Worm (Caenorhabditis elegans): Measurements from ENCODE around the gene ZK899.7.

ZK899.7 gene

DNA sequence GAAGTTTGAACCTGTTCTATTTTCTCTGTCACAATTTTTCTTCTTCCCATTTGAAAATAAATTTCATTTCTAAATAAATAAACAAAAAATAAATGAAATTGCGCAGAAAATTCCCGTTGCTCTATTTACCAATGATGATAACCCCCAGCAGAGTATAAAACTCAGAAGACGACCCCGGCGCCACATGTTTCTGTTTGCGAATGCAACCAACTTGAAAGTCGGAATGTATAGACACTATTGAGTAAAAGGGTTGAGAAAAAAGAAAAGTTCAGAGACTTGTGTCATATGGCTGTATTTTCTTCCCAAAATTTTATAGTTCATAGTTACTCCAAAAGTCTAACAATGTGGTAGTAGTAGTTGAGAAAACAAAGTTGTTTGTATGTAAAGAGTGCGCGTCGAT, 37.6 kb downstream of the ZK899.7 start:
- TF ChIP-seq ets-7 (tag; optimal IDR thresholded peaks at IDR 0.05), result no peak
- TF ChIP-seq ama-1 (optimal IDR thresholded peaks at IDR 0.05), result no peak
- no peak for TF ChIP-seq ceh-13 (GFP tag; optimal IDR thresholded peaks at IDR 0.05)
- no peak for TF ChIP-seq aly-1 (tag; optimal IDR thresholded peaks at IDR 0.05)
- no peak for TF ChIP-seq hmbx-1 (tag; optimal IDR thresholded peaks at IDR 0.05)
- no peak for TF ChIP-seq tbx-11 (GFP tag; IDR thresholded peaks at IDR 0.05)
- no peak for TF ChIP-seq pes-1 (GFP tag; IDR thresholded peaks at IDR 0.05)
- TF ChIP-seq scrt-1 (GFP tag; IDR thresholded peaks at IDR 0.05), result no peak
- TF ChIP-seq flt-1 (GFP tag; IDR thresholded peaks at IDR 0.05), result no peak
- TF ChIP-seq ceh-36 (tag; optimal IDR thresholded peaks at IDR 0.05), result no peak
- TF ChIP-seq tbx-37 (GFP tag; conservative IDR thresholded peaks at IDR 0.05), result no peak
- no peak for TF ChIP-seq F13C5.2 (tag; optimal IDR thresholded peaks at IDR 0.05)
- no peak for TF ChIP-seq hnd-1 (tag; optimal IDR thresholded peaks at IDR 0.05)
- TF ChIP-seq tra-4 (tag; optimal IDR thresholded peaks at IDR 0.05), result no peak
- no peak for TF ChIP-seq B0310.2 (tag; optimal IDR thresholded peaks at IDR 0.05)
- TF ChIP-seq sea-1 (GFP tag; conservative IDR thresholded peaks at IDR 0.05), result no peak
- TF ChIP-seq hmg-4 (GFP tag; optimal IDR thresholded peaks at IDR 0.05), result no peak

DNA sequence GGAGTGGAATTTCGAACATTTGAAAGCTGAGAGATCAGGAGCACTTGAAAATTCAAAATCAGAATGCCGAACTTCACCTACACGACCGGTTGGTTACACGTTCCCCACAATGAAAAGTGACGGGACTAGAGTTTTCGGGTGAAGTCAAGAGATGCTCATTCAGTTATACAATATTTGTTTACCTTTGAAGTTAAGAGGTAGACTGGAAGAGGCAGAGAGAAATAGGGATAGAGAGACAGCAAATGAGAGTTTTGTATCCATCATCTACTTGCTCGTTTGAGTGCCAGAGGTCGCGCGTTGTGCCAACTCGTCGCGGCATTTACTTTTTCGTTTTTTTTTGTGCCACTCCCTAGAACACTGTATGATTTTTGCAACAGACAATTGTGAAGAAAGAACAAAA, 38.5 kb downstream of the ZK899.7 start:
- TF ChIP-seq hnd-1 (tag; optimal IDR thresholded peaks at IDR 0.05) (no peak), tra-4 (tag; optimal IDR thresholded peaks at IDR 0.05) (no peak), tbx-11 (GFP tag; IDR thresholded peaks at IDR 0.05) (no peak), ceh-13 (GFP tag; optimal IDR thresholded peaks at IDR 0.05) (no peak), flt-1 (GFP tag; IDR thresholded peaks at IDR 0.05) (no peak)

DNA sequence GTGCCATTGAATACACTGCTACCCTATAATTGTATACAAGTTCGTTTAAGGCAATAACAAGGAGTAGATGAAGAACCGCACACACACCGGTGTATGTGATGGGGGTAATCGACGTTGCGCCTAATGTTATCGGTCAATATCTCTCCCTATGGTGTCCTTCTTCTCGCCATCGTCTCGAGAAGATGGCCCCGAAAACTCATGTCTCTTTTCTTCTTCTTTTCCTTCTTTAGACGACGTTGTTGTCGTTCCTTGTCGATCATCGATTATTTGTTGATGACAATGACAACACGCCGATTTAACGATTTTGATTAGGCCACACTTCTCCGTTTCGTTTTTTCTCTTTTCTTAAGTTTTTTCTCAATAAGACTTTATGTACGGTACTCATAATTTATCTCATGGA, 40.1 kb downstream of the ZK899.7 start:
- TF ChIP-seq sea-1 (GFP tag; conservative IDR thresholded peaks at IDR 0.05) (no peak), hnd-1 (tag; optimal IDR thresholded peaks at IDR 0.05) (no peak), hmbx-1 (tag; optimal IDR thresholded peaks at IDR 0.05) (no peak), F13C5.2 (tag; optimal IDR thresholded peaks at IDR 0.05) (no peak), tbx-11 (GFP tag; IDR thresholded peaks at IDR 0.05) (no peak), B0310.2 (tag; optimal IDR thresholded peaks at IDR 0.05) (no peak)

DNA sequence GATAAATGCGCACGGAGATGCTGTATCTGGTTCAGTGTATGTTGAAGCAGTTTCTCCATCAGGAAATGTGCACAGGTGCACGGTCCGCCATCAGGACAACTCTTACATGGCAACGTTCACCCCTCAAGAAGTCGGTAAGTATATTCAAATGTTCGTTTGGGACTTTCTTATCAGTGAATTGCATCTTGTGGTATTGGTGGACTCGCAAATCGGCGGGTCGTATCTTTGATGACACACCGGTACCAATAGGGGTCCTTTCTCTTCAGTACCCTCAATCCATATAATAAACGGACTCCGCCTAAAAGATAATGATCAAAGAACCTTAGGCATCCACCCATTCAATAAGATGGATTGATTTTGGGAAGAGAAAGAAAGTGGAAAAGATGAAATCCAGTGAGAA, 43.3 kb downstream of the ZK899.7 start:
- no peak for TF ChIP-seq ceh-36 (tag; optimal IDR thresholded peaks at IDR 0.05)
- TF ChIP-seq tbx-37 (GFP tag; conservative IDR thresholded peaks at IDR 0.05), result no peak
- no peak for TF ChIP-seq hmbx-1 (tag; optimal IDR thresholded peaks at IDR 0.05)
- no peak for TF ChIP-seq ets-7 (tag; optimal IDR thresholded peaks at IDR 0.05)
- TF ChIP-seq hmg-4 (GFP tag; optimal IDR thresholded peaks at IDR 0.05), result no peak
- no peak for TF ChIP-seq scrt-1 (GFP tag; IDR thresholded peaks at IDR 0.05)
- no peak for TF ChIP-seq pes-1 (GFP tag; IDR thresholded peaks at IDR 0.05)
- TF ChIP-seq ama-1 (optimal IDR thresholded peaks at IDR 0.05), result no peak

DNA sequence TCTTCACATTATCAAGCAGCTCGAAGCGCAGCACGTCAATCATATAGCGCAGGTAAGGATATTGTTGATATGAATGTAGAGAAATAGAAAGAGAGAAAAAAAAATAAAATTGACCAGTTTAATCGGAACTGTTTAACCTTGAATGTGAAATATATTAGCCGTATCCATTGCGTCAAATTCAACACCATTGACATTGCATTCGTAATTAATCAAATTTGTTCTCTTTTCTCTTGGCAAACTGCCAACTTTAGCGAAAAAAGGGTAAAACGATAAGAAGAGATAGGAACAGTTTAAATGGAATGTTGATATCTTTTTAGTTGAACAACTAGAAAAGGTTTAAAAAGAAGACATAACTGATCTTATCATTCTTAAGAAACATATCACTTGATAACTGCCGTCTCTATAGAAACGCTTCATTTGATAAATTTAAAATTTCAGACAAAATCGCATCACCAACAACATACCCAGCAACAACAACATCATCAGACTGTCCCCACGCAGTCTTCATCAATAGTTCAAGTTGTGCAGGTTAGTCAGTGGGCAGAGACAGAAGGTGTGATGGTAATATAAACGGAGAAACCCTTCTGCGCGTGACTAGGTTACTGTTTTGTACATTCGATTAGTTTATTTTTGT, 45.5 kb downstream of the ZK899.7 start:
- TF ChIP-seq hmbx-1 (tag; optimal IDR thresholded peaks at IDR 0.05), result no peak
- TF ChIP-seq hnd-1 (tag; optimal IDR thresholded peaks at IDR 0.05), result no peak
- no peak for TF ChIP-seq scrt-1 (GFP tag; IDR thresholded peaks at IDR 0.05)
- no peak for TF ChIP-seq pes-1 (GFP tag; IDR thresholded peaks at IDR 0.05)
- no peak for TF ChIP-seq ets-7 (tag; optimal IDR thresholded peaks at IDR 0.05)
- no peak for TF ChIP-seq B0310.2 (tag; optimal IDR thresholded peaks at IDR 0.05)
- no peak for TF ChIP-seq ama-1 (optimal IDR thresholded peaks at IDR 0.05)
- TF ChIP-seq tbx-11 (GFP tag; IDR thresholded peaks at IDR 0.05), result no peak
- no peak for TF ChIP-seq tbx-37 (GFP tag; conservative IDR thresholded peaks at IDR 0.05)

DNA sequence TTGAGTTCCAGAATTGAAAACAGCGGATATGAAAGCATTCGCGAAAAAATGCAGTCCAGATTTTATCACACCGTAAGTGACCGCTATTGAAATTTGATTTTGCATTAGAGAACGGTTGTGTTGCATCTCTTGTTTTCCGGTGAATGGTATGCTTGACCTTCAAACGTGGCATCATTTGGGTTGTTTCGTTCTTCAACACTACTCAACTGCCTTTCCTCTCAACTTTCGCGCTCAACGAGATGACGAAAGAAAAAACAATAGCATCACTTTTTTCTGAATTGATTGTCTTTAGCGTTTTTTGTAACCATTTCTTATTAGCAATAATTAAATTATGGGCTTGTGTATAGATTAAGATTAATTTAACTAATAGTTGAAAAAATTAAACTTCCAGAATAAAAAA, 46.8 kb downstream of the ZK899.7 start:
- no peak for TF ChIP-seq sea-1 (GFP tag; conservative IDR thresholded peaks at IDR 0.05)
- TF ChIP-seq ama-1 (optimal IDR thresholded peaks at IDR 0.05), result no peak
- TF ChIP-seq tra-4 (tag; optimal IDR thresholded peaks at IDR 0.05), result no peak
- TF ChIP-seq tbx-11 (GFP tag; IDR thresholded peaks at IDR 0.05), result no peak
- TF ChIP-seq F13C5.2 (tag; optimal IDR thresholded peaks at IDR 0.05), result no peak
- no peak for TF ChIP-seq aly-1 (tag; optimal IDR thresholded peaks at IDR 0.05)
- TF ChIP-seq B0310.2 (tag; optimal IDR thresholded peaks at IDR 0.05), result no peak
- TF ChIP-seq flt-1 (GFP tag; IDR thresholded peaks at IDR 0.05), result no peak
- no peak for TF ChIP-seq hmbx-1 (tag; optimal IDR thresholded peaks at IDR 0.05)
- TF ChIP-seq scrt-1 (GFP tag; IDR thresholded peaks at IDR 0.05), result no peak
- no peak for TF ChIP-seq pes-1 (GFP tag; IDR thresholded peaks at IDR 0.05)

DNA sequence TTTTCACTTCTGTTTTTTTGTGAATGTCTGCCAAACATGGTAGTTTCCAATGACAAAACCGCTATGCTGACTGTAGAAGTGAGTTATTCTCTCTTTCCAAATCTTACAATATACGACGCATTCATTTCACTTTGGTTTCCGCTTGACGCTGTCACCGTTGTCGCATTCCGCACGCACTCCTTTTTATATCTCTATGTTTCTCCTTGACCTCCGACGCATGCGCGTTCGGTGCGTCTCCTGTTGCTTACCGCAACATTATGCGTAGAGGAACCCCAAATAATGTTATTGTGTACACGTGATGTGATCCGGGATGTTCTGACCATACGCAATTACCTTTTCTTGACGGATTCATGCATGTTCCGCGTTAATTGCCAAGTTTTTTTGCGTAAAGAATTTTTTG, 47.3 kb downstream of the ZK899.7 start:
- TF ChIP-seq ets-7 (tag; optimal IDR thresholded peaks at IDR 0.05) (no peak), hmbx-1 (tag; optimal IDR thresholded peaks at IDR 0.05) (no peak), hnd-1 (tag; optimal IDR thresholded peaks at IDR 0.05) (no peak), tbx-11 (GFP tag; IDR thresholded peaks at IDR 0.05) (no peak), ama-1 (optimal IDR thresholded peaks at IDR 0.05) (no peak), ceh-13 (GFP tag; optimal IDR thresholded peaks at IDR 0.05) (no peak), B0310.2 (tag; optimal IDR thresholded peaks at IDR 0.05) (no peak), F13C5.2 (tag; optimal IDR thresholded peaks at IDR 0.05) (no peak), sea-1 (GFP tag; conservative IDR thresholded peaks at IDR 0.05) (no peak), flt-1 (GFP tag; IDR thresholded peaks at IDR 0.05) (no peak), ceh-36 (tag; optimal IDR thresholded peaks at IDR 0.05) (no peak), tbx-37 (GFP tag; conservative IDR thresholded peaks at IDR 0.05) (no peak), tra-4 (tag; optimal IDR thresholded peaks at IDR 0.05) (no peak)

Measured in whole organism, early embryonic.